Fruit fly (Drosophila melanogaster) whole organism, prepupa: Measurements from ENCODE around the gene CG5645.

Experiments used
- Blimp-1 ChIP-seq: fragments of 200-800 bp; sonication (Bioruptor generic); optimal IDR thresholded peaks from 3 replicates; lab custom pipeline; 2017; ENCODE audit warnings: missing biosample characterization, missing genetic modification characterization, mild to moderate bottlenecking, moderate library complexity, missing genetic modification reagents
- CG10631 ChIP-seq: fragments of 200-800 bp; sonication (Bioruptor generic); optimal IDR thresholded peaks from 2 replicates; lab custom pipeline; 2016; ENCODE audit warnings: missing biosample characterization, missing genetic modification characterization
- CG10669 ChIP-seq: fragments of 200-800 bp; sonication (Bioruptor generic); optimal IDR thresholded peaks from 3 replicates; lab custom pipeline; 2018; ENCODE audit warnings: missing biosample characterization, mild to moderate bottlenecking, missing genetic modification characterization, moderate library complexity
- CG11294 ChIP-seq: fragments of 200-800 bp; sonication (Bioruptor generic); IDR thresholded peaks from 2 replicates; pipeline ENCODE4 v1.3.6; 2022; ENCODE audit warnings: missing biosample characterization, missing genetic modification characterization
- CG11902 ChIP-seq: fragments of 200-800 bp; sonication (Bioruptor generic); optimal IDR thresholded peaks from 3 replicates; lab custom pipeline; 2016; ENCODE audit warnings: missing biosample characterization, missing genetic modification characterization
- CG1621 ChIP-seq: fragments of 200-800 bp; sonication (Bioruptor generic); optimal IDR thresholded peaks from 3 replicates; lab custom pipeline; 2018; ENCODE audit warnings: missing biosample characterization, mild to moderate bottlenecking, missing genetic modification characterization
- CG3032 ChIP-seq: fragments of 200-800 bp; optimal IDR thresholded peaks from 2 replicates; lab custom pipeline; 2019; ENCODE audit warnings: missing biosample characterization, mild to moderate bottlenecking, missing genetic modification characterization, moderate library complexity
- CG31627 ChIP-seq: fragments of 200-800 bp; sonication (Bioruptor generic); optimal IDR thresholded peaks from 3 replicates; lab custom pipeline; 2016; ENCODE audit warnings: missing biosample characterization, missing genetic modification characterization
- CG34406 ChIP-seq: fragments of 200-800 bp; sonication (Bioruptor generic); optimal IDR thresholded peaks from 3 replicates; lab custom pipeline; 2016; ENCODE audit warnings: missing biosample characterization, missing genetic modification characterization
- CG3919 ChIP-seq: fragments of 200-800 bp; sonication (Bioruptor generic); optimal IDR thresholded peaks from 3 replicates; lab custom pipeline; 2016; ENCODE audit warnings: missing biosample characterization, missing genetic modification characterization
- CG4318 ChIP-seq: fragments of 200-800 bp; sonication (Bioruptor generic); optimal IDR thresholded peaks from 3 replicates; lab custom pipeline; 2017; ENCODE audit warnings: missing biosample characterization, mild to moderate bottlenecking, missing genetic modification characterization
- CG6163 ChIP-seq: fragments of 200-800 bp; sonication (Bioruptor generic); IDR thresholded peaks from 3 replicates; pipeline ENCODE4 v1.3.6; 2022; ENCODE audit warnings: missing biosample characterization, missing genetic modification characterization
- CG6276 ChIP-seq: fragments of 200-800 bp; sonication (Bioruptor generic); optimal IDR thresholded peaks from 2 replicates; lab custom pipeline; 2017; ENCODE audit warnings: missing biosample characterization, mild to moderate bottlenecking, missing genetic modification characterization
- CG6792 ChIP-seq: fragments of 200-800 bp; sonication (Bioruptor generic); optimal IDR thresholded peaks from 3 replicates; lab custom pipeline; 2016; ENCODE audit warnings: missing biosample characterization, missing genetic modification characterization
- CG8119 ChIP-seq: fragments of 200-800 bp; sonication (Bioruptor generic); IDR thresholded peaks from 3 replicates; pipeline ENCODE4 v1.3.6; 2022; ENCODE audit warnings: missing biosample characterization, missing genetic modification characterization
- CG8319 ChIP-seq: fragments of 200-800 bp; sonication (Bioruptor generic); optimal IDR thresholded peaks from 3 replicates; lab custom pipeline; 2016; ENCODE audit warnings: missing biosample characterization, missing genetic modification characterization
- CG8632 ChIP-seq: fragments of 200-800 bp; sonication (Bioruptor generic); optimal IDR thresholded peaks from 3 replicates; lab custom pipeline; 2016; ENCODE audit warnings: missing biosample characterization, missing genetic modification characterization
- CG9139 ChIP-seq: fragments of 200-800 bp; sonication (Bioruptor generic); optimal IDR thresholded peaks from 3 replicates; lab custom pipeline; 2017; ENCODE audit warnings: missing biosample characterization, mild to moderate bottlenecking, missing genetic modification characterization
- Eip75B ChIP-seq: fragments of 200-800 bp; sonication (Bioruptor generic); optimal IDR thresholded peaks from 3 replicates; lab custom pipeline; 2016; ENCODE audit warnings: missing biosample characterization, missing genetic modification characterization
- Ets21C ChIP-seq: fragments of 200-800 bp; sonication (Bioruptor generic); optimal IDR thresholded peaks from 3 replicates; lab custom pipeline; 2016; ENCODE audit warnings: missing biosample characterization, missing genetic modification characterization
- Ets96B ChIP-seq: fragments of 200-800 bp; optimal IDR thresholded peaks from 2 replicates; lab custom pipeline; 2019; ENCODE audit warnings: missing biosample characterization, mild to moderate bottlenecking, missing genetic modification characterization, moderate library complexity
- Gug ChIP-seq: fragments of 200-800 bp; sonication (Bioruptor generic); IDR thresholded peaks from 2 replicates; pipeline ENCODE4 v1.3.6; 2022; ENCODE audit warnings: missing biosample characterization, missing genetic modification characterization
- Hr39 ChIP-seq: fragments of 200-800 bp; sonication (Bioruptor generic); optimal IDR thresholded peaks from 2 replicates; lab custom pipeline; 2016; ENCODE audit warnings: missing biosample characterization, missing genetic modification characterization
- Hr4 ChIP-seq: fragments of 200-800 bp; sonication (Bioruptor generic); optimal IDR thresholded peaks from 3 replicates; lab custom pipeline; 2016; ENCODE audit warnings: missing biosample characterization, missing genetic modification characterization
- Met ChIP-seq: fragments of 200-800 bp; sonication (Bioruptor generic); optimal IDR thresholded peaks from 3 replicates; lab custom pipeline; 2016; ENCODE audit warnings: missing biosample characterization, missing genetic modification characterization
- OdsH ChIP-seq: fragments of 200-800 bp; sonication (Bioruptor generic); optimal IDR thresholded peaks from 3 replicates; lab custom pipeline; 2016; ENCODE audit warnings: missing biosample characterization, missing genetic modification characterization
- Smox ChIP-seq: fragments of 200-800 bp; sonication (Bioruptor generic); optimal IDR thresholded peaks from 3 replicates; lab custom pipeline; 2016; ENCODE audit warnings: missing biosample characterization, missing genetic modification characterization
- Sox102F ChIP-seq: fragments of 200-800 bp; sonication (Bioruptor generic); optimal IDR thresholded peaks from 2 replicates; lab custom pipeline; 2016; ENCODE audit warnings: missing biosample characterization, mild to moderate bottlenecking, missing genetic modification characterization
- Sox15 ChIP-seq: fragments of 200-800 bp; sonication (Bioruptor generic); optimal IDR thresholded peaks from 3 replicates; lab custom pipeline; 2016; ENCODE audit warnings: missing biosample characterization, missing genetic modification characterization
- achi ChIP-seq: fragments of 200-800 bp; sonication (Bioruptor generic); optimal IDR thresholded peaks from 3 replicates; lab custom pipeline; 2016; ENCODE audit warnings: missing biosample characterization, missing genetic modification characterization
- acj6 ChIP-seq: fragments of 200-800 bp; sonication (Bioruptor generic); optimal IDR thresholded peaks from 3 replicates; lab custom pipeline; 2016; ENCODE audit warnings: missing biosample characterization, missing genetic modification characterization
- cyc ChIP-seq: fragments of 200-800 bp; sonication (Bioruptor generic); optimal IDR thresholded peaks from 3 replicates; lab custom pipeline; 2016; ENCODE audit warnings: missing biosample characterization, missing genetic modification characterization
- dac ChIP-seq: fragments of 200-800 bp; sonication (Bioruptor generic); optimal IDR thresholded peaks from 2 replicates; lab custom pipeline; 2017; ENCODE audit warnings: missing biosample characterization, mild to moderate bottlenecking, missing genetic modification characterization
- dsx ChIP-seq: fragments of 200-800 bp; optimal IDR thresholded peaks from 3 replicates; lab custom pipeline; 2019; ENCODE audit warnings: missing biosample characterization, mild to moderate bottlenecking, missing genetic modification characterization, moderate library complexity; ENCODE audit not compliant: poor library complexity, severe bottlenecking
- eg ChIP-seq: fragments of 200-800 bp; sonication (Bioruptor generic); IDR thresholded peaks from 3 replicates; pipeline ENCODE4 v1.3.6; 2022; ENCODE audit warnings: missing biosample characterization, missing genetic modification characterization
- esn ChIP-seq: fragments of 200-800 bp; sonication (Bioruptor generic); optimal IDR thresholded peaks from 2 replicates; lab custom pipeline; 2016; ENCODE audit warnings: missing biosample characterization, mild to moderate bottlenecking, missing genetic modification characterization, moderate library complexity
- fd59A ChIP-seq: fragments of 200-800 bp; sonication (Bioruptor generic); optimal IDR thresholded peaks from 2 replicates; lab custom pipeline; 2017; ENCODE audit warnings: missing biosample characterization, mild to moderate bottlenecking, missing genetic modification characterization, missing genetic modification reagents
- fkh ChIP-seq: fragments of 200-800 bp; sonication (Bioruptor generic); optimal IDR thresholded peaks from 3 replicates; lab custom pipeline; 2017; ENCODE audit warnings: missing biosample characterization, mild to moderate bottlenecking, missing genetic modification characterization, moderate library complexity
- lz ChIP-seq: fragments of 200-800 bp; sonication (Bioruptor generic); optimal IDR thresholded peaks from 3 replicates; lab custom pipeline; 2016; ENCODE audit warnings: missing biosample characterization, missing genetic modification characterization
- net ChIP-seq: fragments of 200-800 bp; sonication (Bioruptor generic); optimal IDR thresholded peaks from 3 replicates; lab custom pipeline; 2016; ENCODE audit warnings: missing biosample characterization, missing genetic modification characterization
- pdm3 ChIP-seq: fragments of 200-800 bp; sonication (Bioruptor generic); optimal IDR thresholded peaks from 3 replicates; lab custom pipeline; 2016; ENCODE audit warnings: missing biosample characterization, missing genetic modification characterization
- salr ChIP-seq, 2 experiments: fragments of 200-800 bp; sonication (Bioruptor generic); optimal IDR thresholded peaks; 3 replicates each; lab custom pipeline; 2016 to 2018; ENCODE audit warnings: missing biosample characterization in 2 of 2, missing genetic modification characterization in 2 of 2, mild to moderate bottlenecking in 1 of 2
- ss ChIP-seq, 2 experiments: fragments of 200-800 bp; sonication (Bioruptor generic); optimal IDR thresholded peaks; 2 replicates in 1 of 2; 3 replicates in 1 of 2; lab custom pipeline; 2017 to 2018; ENCODE audit warnings: mild to moderate bottlenecking in 2 of 2, missing biosample characterization in 2 of 2, missing genetic modification characterization in 2 of 2, moderate library complexity in 1 of 2
- svp ChIP-seq: fragments of 200-800 bp; sonication (Bioruptor generic); peaks from one replicate; lab custom pipeline; 2016; ENCODE audit warnings: missing biosample characterization, missing genetic modification characterization
- topi ChIP-seq: fragments of 200-800 bp; sonication (Bioruptor generic); optimal IDR thresholded peaks from 3 replicates; lab custom pipeline; 2016; ENCODE audit warnings: missing biosample characterization, missing genetic modification characterization
- vri ChIP-seq: fragments of 200-800 bp; sonication (Bioruptor generic); optimal IDR thresholded peaks from 3 replicates; lab custom pipeline; 2016; ENCODE audit warnings: missing biosample characterization, mild to moderate bottlenecking, missing genetic modification characterization

CG5645 gene

DNA sequence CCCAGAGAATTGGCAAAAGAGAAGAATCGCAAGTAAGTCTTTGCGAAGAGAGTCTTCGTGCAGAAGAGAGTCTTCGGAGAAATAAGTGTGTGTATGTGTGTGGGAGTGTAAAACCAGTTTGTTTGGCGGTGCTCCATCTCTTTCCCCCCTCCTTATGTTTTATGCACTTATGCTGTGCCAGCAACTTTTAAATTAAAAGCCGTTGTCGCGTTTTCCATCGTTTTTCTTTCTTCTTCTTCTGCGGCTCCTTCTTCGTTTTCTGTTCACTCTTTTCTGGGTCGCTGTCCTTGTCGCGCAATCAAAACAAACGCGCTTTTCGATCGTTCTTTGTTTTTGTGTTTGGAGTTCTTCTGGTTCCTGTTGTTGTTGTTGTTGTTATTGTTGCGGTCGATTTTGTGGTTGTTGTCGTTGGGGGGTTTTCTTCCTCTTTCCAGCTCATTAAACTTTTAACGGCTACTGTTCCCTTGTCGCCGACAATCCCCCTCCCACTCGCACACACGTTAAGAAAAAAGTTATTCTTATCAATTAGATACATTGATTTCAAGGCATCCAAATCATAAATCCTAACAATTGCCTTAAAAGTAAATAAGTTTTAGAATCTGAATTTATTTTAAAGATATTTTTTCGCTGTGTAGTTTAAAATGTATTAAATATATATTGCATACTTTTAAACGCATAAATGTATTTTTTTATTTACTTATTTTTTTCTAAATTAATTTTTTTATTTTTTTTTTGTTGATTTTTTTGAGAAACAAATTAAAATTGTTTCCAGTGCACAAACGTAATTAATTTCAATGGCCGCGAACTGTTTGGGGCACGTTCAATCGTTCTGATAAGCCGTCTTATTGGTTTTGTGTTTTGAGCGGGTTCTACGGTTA is 25.2 kb downstream of the CG5645 start (continued):
- TF ChIP-seq Gug (GFP tag; lab: Robert Waterston, UW) (peak; percentile 63; the same call in 1 of the 2 replicates), dac (GFP tag; lab: Kevin White, UChicago) (peak; percentile 4), OdsH (peak; percentile 83), Eip75B (GFP tag; lab: Kevin White, UChicago) (peak; percentile 65), CG9139 (GFP tag; lab: Kevin White, UChicago) (peak; percentile 62), CG8319 (peak; percentile 60), pdm3 (GFP tag; lab: Kevin White, UChicago) (peak; percentile 57), CG10631 (GFP tag; lab: Kevin White, UChicago) (peak; percentile 60), CG8632 (GFP tag; lab: Kevin White, UChicago) (peak; percentile 87), Hr4 (peak; percentile 35), Sox15 (GFP tag; lab: Kevin White, UChicago) (peak; percentile 65), Ets21C (peak; percentile 31), CG10669 (peak; percentile 69), Hr39 (GFP tag; lab: Kevin White, UChicago) (peak; percentile 75), Smox (GFP tag; lab: Kevin White, UChicago) (peak; percentile 78), esn (GFP tag; lab: Kevin White, UChicago) (peak; percentile 84), ss (GFP tag; optimal IDR thresholded peaks at IDR 0.05; lab: Kevin White, UChicago) (peak; percentile 69 to 70), lz (peak; percentile 74), Met (peak; percentile 87), achi (GFP tag; lab: Kevin White, UChicago) (peak; percentile 80), dsx (GFP tag; lab: Kevin White, UChicago) (peak; percentile 83), net (peak; percentile 79), acj6 (GFP tag; lab: Kevin White, UChicago) (peak; percentile 83)
- TF ChIP-seq, all 60 proteins: peak for 58

DNA sequence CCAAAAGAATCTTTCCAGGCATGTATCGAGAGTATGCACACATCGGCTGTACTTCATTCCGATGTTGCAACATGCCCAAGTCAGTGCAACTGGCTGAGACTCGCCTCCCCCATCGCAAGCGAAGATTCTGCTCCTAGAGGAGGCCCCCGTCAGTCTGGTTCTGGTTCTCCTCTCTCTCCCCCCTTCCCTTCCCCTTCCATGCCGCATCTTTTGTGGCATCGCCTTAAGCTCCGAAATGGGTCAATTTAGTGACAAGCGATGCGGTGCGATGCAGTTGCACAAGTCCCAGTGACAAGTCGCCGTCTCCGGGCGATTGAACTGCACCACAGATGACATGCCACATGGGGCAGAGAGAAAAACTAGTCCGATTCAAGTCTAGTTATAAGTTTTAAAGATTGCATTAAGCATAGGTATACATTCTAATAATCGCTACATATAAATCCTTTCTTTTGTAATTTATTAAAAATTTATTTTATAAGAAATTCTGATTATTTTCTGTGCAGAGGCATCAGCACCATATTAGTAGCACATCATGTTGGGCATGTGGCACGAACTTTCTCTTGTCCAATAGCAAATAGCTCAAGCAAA is 27.4 kb downstream of the CG5645 start:
- TF ChIP-seq CG10631 (GFP tag; lab: Kevin White, UChicago) (peak; percentile 32), svp (GFP tag; lab: Kevin White, UChicago) (no peak), CG4318 (peak; percentile 54), pdm3 (GFP tag; lab: Kevin White, UChicago) (no peak), CG1621 (no peak), salr (GFP tag; optimal IDR thresholded peaks at IDR 0.05; lab: Kevin White, UChicago) (peak in 1 of 2 experiments; percentile 40), CG6276 (GFP tag; lab: Kevin White, UChicago) (peak; percentile 38), Gug (GFP tag; lab: Robert Waterston, UW) (peak; percentile 20; the same call in 1 of the 2 replicates), esn (GFP tag; lab: Kevin White, UChicago) (no peak), Sox102F (no peak), Ets96B (tag; lab: Kevin White, UChicago) (peak; percentile 1), CG31627 (GFP tag; lab: Kevin White, UChicago) (no peak), CG10669 (peak; percentile 7), Hr4 (peak; percentile 41), vri (GFP tag; lab: Kevin White, UChicago) (no peak), CG6792 (no peak), CG11294 (GFP tag; lab: Robert Waterston, UW) (no peak), fd59A (no peak), acj6 (GFP tag; lab: Kevin White, UChicago) (peak; percentile 36), Blimp-1 (GFP tag; lab: Kevin White, UChicago) (no peak), topi (no peak), CG8119 (GFP tag; lab: Robert Waterston, UW) (peak; percentile 65), Hr39 (GFP tag; lab: Kevin White, UChicago) (no peak), CG3919 (GFP tag; lab: Kevin White, UChicago) (peak; percentile 31), Smox (GFP tag; lab: Kevin White, UChicago) (no peak), lz (no peak), CG6163 (GFP tag; lab: Robert Waterston, UW) (peak; percentile 75), fkh (GFP tag; lab: Kevin White, UChicago) (no peak), net (no peak), cyc (GFP tag; lab: Kevin White, UChicago) (no peak), CG11902 (GFP tag; lab: Kevin White, UChicago) (no peak), Eip75B (GFP tag; lab: Kevin White, UChicago) (no peak), eg (GFP tag; lab: Robert Waterston, UW) (peak; percentile 73; the same call in 2 of the 3 replicates), CG3032 (tag; lab: Kevin White, UChicago) (peak; percentile 20), CG8319 (no peak), CG34406 (GFP tag; lab: Kevin White, UChicago) (peak; percentile 29)
